Fruit fly (Drosophila melanogaster): Measurements from ENCODE around the gene cpo.

The cpo gene

dm6 chr3R:17941086-17941485, 21.5 kb downstream of the cpo start (continued):
- TF ChIP-seq CG17912 (GFP tag; optimal IDR thresholded peaks at IDR 0.05) (no peak), CG13775 (GFP tag; optimal IDR thresholded peaks at IDR 0.05) (peak; percentile 79), Six4 (GFP tag; optimal IDR thresholded peaks at IDR 0.05) (peak; percentile 18), CHES-1-like (GFP tag; optimal IDR thresholded peaks at IDR 0.05) (no peak), CG31224 (GFP tag; IDR thresholded peaks at IDR 0.05) (0 out of 2 replicates have a peak, but pooled peaks have one; percentile 21), CG1602 (GFP tag; optimal IDR thresholded peaks at IDR 0.05) (peak; percentile 59), pb (GFP tag; optimal IDR thresholded peaks at IDR 0.05) (no peak), CG11093 (GFP tag; IDR thresholded peaks at IDR 0.05) (0 out of 3 replicates have a peak, but pooled peaks have one; percentile 38), Hmr (GFP tag; optimal IDR thresholded peaks at IDR 0.05) (no peak), CG8290 (GFP tag; optimal IDR thresholded peaks at IDR 0.05) (peak; percentile 52), CG8290 (tag; optimal IDR thresholded peaks at IDR 0.05) (peak in 1 of 2 experiments; percentile 4), Sry-β (GFP tag; optimal IDR thresholded peaks at IDR 0.05) (no peak), gem (tag; optimal IDR thresholded peaks at IDR 0.05) (peak; percentile 86), CG13287 (GFP tag; IDR thresholded peaks at IDR 0.05; ENCODE audit: partially characterized antibody) (no peak), kay (GFP tag; optimal IDR thresholded peaks at IDR 0.05) (no peak), tx (GFP tag; optimal IDR thresholded peaks at IDR 0.05) (no peak), vvl (GFP tag; IDR thresholded peaks at IDR 0.05) (peak; percentile 80), Vsx1 (GFP tag; optimal IDR thresholded peaks at IDR 0.05) (peak; percentile 16), CG6654 (GFP tag; optimal IDR thresholded peaks at IDR 0.05) (peak; percentile 1), Nf-YC (tag; optimal IDR thresholded peaks at IDR 0.05) (no peak), Lpt (GFP tag; optimal IDR thresholded peaks at IDR 0.05) (no peak), Dip3 (GFP tag; optimal IDR thresholded peaks at IDR 0.05) (no peak), pita (GFP tag; optimal IDR thresholded peaks at IDR 0.05) (no peak), CG1024 (GFP tag; IDR thresholded peaks at IDR 0.05) (peak; percentile 72), CG16863 (GFP tag; optimal IDR thresholded peaks at IDR 0.05) (peak; percentile 58), CG17612 (GFP tag; IDR thresholded peaks at IDR 0.05) (no peak), CG34376 (GFP tag; optimal IDR thresholded peaks at IDR 0.05) (no peak), gt (GFP tag; IDR thresholded peaks at IDR 0.05) (peak; percentile 37; the same call in 1 of the 2 replicates), sug (tag; optimal IDR thresholded peaks at IDR 0.05) (no peak), CG32767 (GFP tag; IDR thresholded peaks at IDR 0.05) (no peak), C15 (GFP tag; IDR thresholded peaks at IDR 0.05) (no peak), fd102C (GFP tag; optimal IDR thresholded peaks at IDR 0.05) (peak; percentile 95), hkb (optimal IDR thresholded peaks at IDR 0.05) (no peak), hkb (GFP tag; IDR thresholded peaks at IDR 0.05) (peak; percentile 69), CG8388 (GFP tag; optimal IDR thresholded peaks at IDR 0.05) (peak; percentile 66), B-H1 (GFP tag; IDR thresholded peaks at IDR 0.05) (no peak; the same call in 2 of the 3 replicates), Mes4 (GFP tag; optimal IDR thresholded peaks at IDR 0.05) (peak; percentile 14), H15 (GFP tag; IDR thresholded peaks at IDR 0.05) (0 out of 3 replicates have a peak, but pooled peaks have one; percentile 16), sc (optimal IDR thresholded peaks at IDR 0.05) (no peak), sc (GFP tag; optimal IDR thresholded peaks at IDR 0.05) (peak; percentile 85), CG18599 (GFP tag; optimal IDR thresholded peaks at IDR 0.05) (peak; percentile 47), CG11398 (GFP tag; optimal IDR thresholded peaks at IDR 0.05) (no peak), dan (GFP tag; IDR thresholded peaks at IDR 0.05) (peak; percentile 53), tup (GFP tag; optimal IDR thresholded peaks at IDR 0.05) (peak; percentile 27), CG4328 (GFP tag; optimal IDR thresholded peaks at IDR 0.05) (no peak), CG14667 (GFP tag; IDR thresholded peaks at IDR 0.05) (no peak), CG32532 (GFP tag; IDR thresholded peaks at IDR 0.05) (no peak), pum (GFP tag; optimal IDR thresholded peaks at IDR 0.05) (peak; percentile 22), CG10654 (GFP tag; optimal IDR thresholded peaks at IDR 0.05) (peak; percentile 59), otp (GFP tag; IDR thresholded peaks at IDR 0.05) (peak; percentile 82), CG11504 (tag; optimal IDR thresholded peaks at IDR 0.05) (peak; percentile 65), slp2 (GFP tag; optimal IDR thresholded peaks at IDR 0.05) (no peak)

Measured in whole organism, embryonic.